Fruit fly (Drosophila melanogaster) whole organism, embryonic: ENCODE measurements around the gene ACXC.
A peak's percentile ranks its signal among the peaks of the same experiment; 100 is the strongest.

Source experiments
- Antp ChIP-seq: fragments of 200-800 bp; sonication (Bioruptor generic); optimal IDR thresholded peaks from 3 replicates; lab custom pipeline; 2016; ENCODE audit warnings: missing biosample characterization, missing genetic modification characterization
- Blimp-1 ChIP-seq: fragments of 200-800 bp; sonication (Bioruptor generic); optimal IDR thresholded peaks from 3 replicates; lab custom pipeline; 2018; ENCODE audit warnings: missing biosample characterization, missing genetic modification characterization, mild to moderate bottlenecking, moderate library complexity, missing genetic modification reagents
- CG10267 ChIP-seq: fragments of 200-800 bp; sonication (Bioruptor generic); optimal IDR thresholded peaks from 2 replicates; lab custom pipeline; 2018; ENCODE audit warnings: missing biosample characterization, mild to moderate bottlenecking, missing genetic modification characterization, moderate library complexity
- CG10366 ChIP-seq: fragments of 200-800 bp; sonication (Bioruptor generic); IDR thresholded peaks from 2 replicates; pipeline ENCODE4 v1.3.6; 2022; ENCODE audit warnings: missing biosample characterization, missing genetic modification characterization
- CG11695 ChIP-seq: fragments of 200-800 bp; sonication (Bioruptor generic); IDR thresholded peaks from 3 replicates; pipeline ENCODE4 v1.3.6; 2022; ENCODE audit warnings: missing biosample characterization, missing genetic modification characterization
- CG12155 ChIP-seq: fragments of 200-800 bp; sonication (Bioruptor generic); optimal IDR thresholded peaks from 3 replicates; lab custom pipeline; 2016; ENCODE audit warnings: missing biosample characterization, missing genetic modification characterization
- CG12744 ChIP-seq: fragments of 200-800 bp; sonication (Bioruptor generic); optimal IDR thresholded peaks from 2 replicates; lab custom pipeline; 2016; ENCODE audit warnings: missing biosample characterization, missing genetic modification characterization
- CG12769 ChIP-seq: fragments of 200-800 bp; sonication (Bioruptor generic); optimal IDR thresholded peaks from 2 replicates; lab custom pipeline; 2019; ENCODE audit warnings: missing biosample characterization, mild to moderate bottlenecking, missing genetic modification characterization, moderate library complexity
- CG12942 ChIP-seq: fragments of 200-800 bp; sonication (Bioruptor generic); optimal IDR thresholded peaks from 3 replicates; lab custom pipeline; 2016; ENCODE audit warnings: missing biosample characterization, missing genetic modification characterization
- CG13296 ChIP-seq: fragments of 200-800 bp; sonication (Bioruptor generic); optimal IDR thresholded peaks from 3 replicates; lab custom pipeline; 2018; ENCODE audit warnings: missing biosample characterization, mild to moderate bottlenecking, missing genetic modification characterization
- CG14441 ChIP-seq: fragments of 200-800 bp; sonication (Bioruptor generic); IDR thresholded peaks from 2 replicates; pipeline ENCODE4 v1.3.6; 2022; ENCODE audit warnings: missing biosample characterization, missing genetic modification characterization
- CG14667 ChIP-seq: fragments of 200-800 bp; sonication (Bioruptor generic); IDR thresholded peaks from 2 replicates; pipeline ENCODE4 v1.3.6; 2022; ENCODE audit warnings: missing biosample characterization, missing genetic modification characterization
- CG14965 ChIP-seq: fragments of 200-800 bp; sonication (Bioruptor generic); optimal IDR thresholded peaks from 2 replicates; lab custom pipeline; 2016; ENCODE audit warnings: missing biosample characterization, missing genetic modification characterization, borderline replicate concordance
- CG2120 ChIP-seq: fragments of 200-800 bp; sonication (Bioruptor generic); optimal IDR thresholded peaks from 3 replicates; lab custom pipeline; 2016; ENCODE audit warnings: missing biosample characterization, missing genetic modification characterization
- CG30403 ChIP-seq: fragments of 200-800 bp; sonication (Bioruptor generic); optimal IDR thresholded peaks from 3 replicates; lab custom pipeline; 2016; ENCODE audit warnings: missing biosample characterization, missing genetic modification characterization
- CG31441 ChIP-seq: fragments of 200-800 bp; sonication (Bioruptor generic); IDR thresholded peaks from 2 replicates; pipeline ENCODE4 v1.3.6; 2022; ENCODE audit warnings: missing biosample characterization, missing genetic modification characterization
- CG32532 ChIP-seq: fragments of 200-800 bp; sonication (Bioruptor generic); IDR thresholded peaks from 2 replicates; pipeline ENCODE4 v1.3.6; 2022; ENCODE audit warnings: missing biosample characterization, missing genetic modification characterization
- CG4424 ChIP-seq: fragments of 200-800 bp; sonication (Bioruptor generic); optimal IDR thresholded peaks from 3 replicates; lab custom pipeline; 2016; ENCODE audit warnings: missing biosample characterization, missing genetic modification characterization
- CG8290 ChIP-seq, 3 experiments: fragments of 200-800 bp; sonication (Bioruptor generic); optimal IDR thresholded peaks; 2 replicates each; lab custom pipeline; 2016 to 2019; ENCODE audit warnings: missing biosample characterization in 3 of 3, missing genetic modification characterization in 3 of 3, mild to moderate bottlenecking in 2 of 3, moderate library complexity in 1 of 3
- CG8765 ChIP-seq: fragments of 200-800 bp; sonication (Bioruptor generic); IDR thresholded peaks from 2 replicates; pipeline ENCODE4 v1.3.6; 2022; ENCODE audit warnings: missing biosample characterization, missing genetic modification characterization
- CHES-1-like ChIP-seq: fragments of 200-800 bp; sonication (Bioruptor generic); optimal IDR thresholded peaks from 2 replicates; lab custom pipeline; 2016; ENCODE audit warnings: missing biosample characterization, missing genetic modification characterization
- CrebB ChIP-seq: fragments of 200-800 bp; sonication (Bioruptor generic); optimal IDR thresholded peaks from 3 replicates; lab custom pipeline; 2018; ENCODE audit warnings: missing biosample characterization, mild to moderate bottlenecking, missing genetic modification characterization
- Ets97D ChIP-seq: fragments of 200-800 bp; sonication (Bioruptor generic); optimal IDR thresholded peaks from 3 replicates; lab custom pipeline; 2016; ENCODE audit warnings: missing biosample characterization, missing genetic modification characterization
- Gsc ChIP-seq: fragments of 200-800 bp; sonication (Bioruptor generic); IDR thresholded peaks from 2 replicates; pipeline ENCODE4 v1.3.6; 2022; ENCODE audit warnings: missing biosample characterization, missing genetic modification characterization
- HLH4C ChIP-seq: fragments of 200-800 bp; sonication (Bioruptor generic); IDR thresholded peaks from 3 replicates; pipeline ENCODE4 v1.3.6; 2022; ENCODE audit warnings: missing biosample characterization, missing genetic modification characterization; ENCODE audit not compliant: partially characterized antibody
- Hand ChIP-seq: fragments of 200-800 bp; sonication (Bioruptor generic); optimal IDR thresholded peaks from 2 replicates; lab custom pipeline; 2017; ENCODE audit warnings: mild to moderate bottlenecking, missing biosample characterization, missing genetic modification reagents, missing genetic modification characterization
- Hey ChIP-seq: fragments of 200-800 bp; sonication (Bioruptor generic); optimal IDR thresholded peaks from 3 replicates; lab custom pipeline; 2018; ENCODE audit warnings: missing biosample characterization, mild to moderate bottlenecking, missing genetic modification characterization
- Hr3 ChIP-seq: fragments of 200-800 bp; sonication (Bioruptor generic); optimal IDR thresholded peaks from 3 replicates; lab custom pipeline; 2016; ENCODE audit warnings: missing biosample characterization, missing genetic modification characterization
- Max ChIP-seq: fragments of 200-800 bp; sonication (Bioruptor generic); optimal IDR thresholded peaks from 2 replicates; lab custom pipeline; 2016; ENCODE audit warnings: missing biosample characterization, mild to moderate bottlenecking, missing genetic modification characterization
- Neu2 ChIP-seq: fragments of 200-800 bp; sonication (Bioruptor generic); optimal IDR thresholded peaks from 3 replicates; lab custom pipeline; 2016; ENCODE audit warnings: missing biosample characterization, missing genetic modification characterization, borderline replicate concordance
- Side ChIP-seq: fragments of 200-800 bp; sonication (Bioruptor generic); optimal IDR thresholded peaks from 2 replicates; lab custom pipeline; 2016; ENCODE audit warnings: missing biosample characterization, missing genetic modification characterization
- Sox102F ChIP-seq: fragments of 200-800 bp; sonication (Bioruptor generic); optimal IDR thresholded peaks from 2 replicates; lab custom pipeline; 2018; ENCODE audit warnings: missing biosample characterization, mild to moderate bottlenecking, missing genetic modification characterization, moderate library complexity
- az2 ChIP-seq: fragments of 200-800 bp; sonication (Bioruptor generic); optimal IDR thresholded peaks from 3 replicates; lab custom pipeline; 2016; ENCODE audit warnings: missing biosample characterization, missing genetic modification characterization
- chinmo ChIP-seq: fragments of 200-800 bp; sonication (Bioruptor generic); IDR thresholded peaks from 4 replicates; pipeline ENCODE4 v1.3.6; 2022; ENCODE audit warnings: missing biosample characterization, missing genetic modification characterization; ENCODE audit not compliant: partially characterized antibody
- da ChIP-seq: fragments of 200-800 bp; sonication (Bioruptor generic); optimal IDR thresholded peaks from 2 replicates; lab custom pipeline; 2016; ENCODE audit warnings: missing biosample characterization, missing genetic modification characterization
- eyg ChIP-seq: fragments of 200-800 bp; sonication (Bioruptor generic); optimal IDR thresholded peaks from 3 replicates; lab custom pipeline; 2016; ENCODE audit warnings: missing biosample characterization, missing genetic modification characterization
- gem ChIP-seq: fragments of 200-800 bp; sonication (Bioruptor generic); optimal IDR thresholded peaks from 2 replicates; lab custom pipeline; 2019; ENCODE audit warnings: missing biosample characterization, mild to moderate bottlenecking, missing genetic modification characterization, moderate library complexity
- h ChIP-seq: fragments of >200 bp; optimal IDR thresholded peaks from 2 replicates; lab custom pipeline; 2017
- lab ChIP-seq: fragments of 200-800 bp; sonication (Bioruptor generic); optimal IDR thresholded peaks from 3 replicates; lab custom pipeline; 2017; ENCODE audit warnings: missing biosample characterization, missing genetic modification characterization, mild to moderate bottlenecking, moderate library complexity, missing genetic modification reagents
- luna ChIP-seq: fragments of 200-800 bp; sonication (Bioruptor generic); optimal IDR thresholded peaks from 2 replicates; lab custom pipeline; 2016; ENCODE audit warnings: missing biosample characterization, missing genetic modification characterization
- nmo ChIP-seq: fragments of 200-800 bp; sonication (Bioruptor generic); optimal IDR thresholded peaks from 2 replicates; lab custom pipeline; 2018; ENCODE audit warnings: missing biosample characterization, mild to moderate bottlenecking, missing genetic modification characterization, moderate library complexity
- nom ChIP-seq: fragments of 200-800 bp; sonication (Bioruptor generic); optimal IDR thresholded peaks from 2 replicates; lab custom pipeline; 2017; ENCODE audit warnings: missing biosample characterization, missing genetic modification characterization, mild to moderate bottlenecking, moderate library complexity, missing genetic modification reagents
- oc ChIP-seq: fragments of 200-800 bp; sonication (Bioruptor generic); optimal IDR thresholded peaks from 2 replicates; lab custom pipeline; 2018; ENCODE audit warnings: missing biosample characterization, mild to moderate bottlenecking, missing genetic modification characterization, moderate library complexity
- pzg ChIP-seq: fragments of 200-800 bp; sonication (Bioruptor generic); optimal IDR thresholded peaks from 3 replicates; lab custom pipeline; 2018; ENCODE audit warnings: missing biosample characterization, mild to moderate bottlenecking, missing genetic modification characterization, moderate library complexity
- row ChIP-seq: fragments of 200-800 bp; sonication (Bioruptor generic); IDR thresholded peaks from 3 replicates; pipeline ENCODE4 v1.3.6; 2022; ENCODE audit warnings: missing biosample characterization, missing genetic modification characterization
- seq ChIP-seq: fragments of 200-800 bp; sonication (Bioruptor generic); IDR thresholded peaks from 2 replicates; pipeline ENCODE4 v1.3.6; 2022; ENCODE audit warnings: missing biosample characterization, missing genetic modification characterization
- sim ChIP-seq: fragments of 200-800 bp; sonication (Bioruptor generic); IDR thresholded peaks from 2 replicates; pipeline ENCODE4 v1.3.6; 2022; ENCODE audit warnings: missing biosample characterization, missing genetic modification characterization
- slou ChIP-seq: fragments of 200-800 bp; sonication (Bioruptor generic); optimal IDR thresholded peaks from 3 replicates; lab custom pipeline; 2016; ENCODE audit warnings: missing biosample characterization, missing genetic modification characterization
- ssp ChIP-seq: fragments of 200-800 bp; sonication (Bioruptor generic); IDR thresholded peaks from 2 replicates; pipeline ENCODE4 v1.3.6; 2022; ENCODE audit warnings: missing biosample characterization, missing genetic modification characterization
- toy ChIP-seq: fragments of 200-800 bp; sonication (Bioruptor generic); IDR thresholded peaks from 2 replicates; pipeline ENCODE4 v1.3.6; 2022; ENCODE audit warnings: missing biosample characterization, missing genetic modification characterization
- ttk ChIP-seq: fragments of 200-800 bp; sonication (Bioruptor generic); IDR thresholded peaks from 2 replicates; pipeline ENCODE4 v2.1.2; 2022; ENCODE audit warnings: missing biosample characterization, missing genetic modification characterization
- usp ChIP-seq: fragments of >200 bp; optimal IDR thresholded peaks from 2 replicates; lab custom pipeline; 2017; ENCODE audit warnings: missing biosample characterization, missing genetic modification characterization

The ACXC gene

dm6 chr2L:12950682-12951081 lies 38.4 kb downstream of the ACXC start (continued):
- no peak for TF ChIP-seq CG32532 (GFP tag; lab: Robert Waterston, UW)
- no peak for TF ChIP-seq seq (GFP tag; lab: Robert Waterston, UW)
- TF ChIP-seq CG30403, result peak; percentile 9
- peak; percentile 21 for TF ChIP-seq nmo (GFP tag; lab: Kevin White, UChicago)
- TF ChIP-seq Neu2, result no peak
- TF ChIP-seq CG11695 (GFP tag; lab: Robert Waterston, UW), result no peak
- TF ChIP-seq Gsc (GFP tag; lab: Robert Waterston, UW), result no peak
- no peak for TF ChIP-seq CG4424 (GFP tag; lab: Kevin White, UChicago)
- TF ChIP-seq CG12769 (tag; lab: Kevin White, UChicago), result no peak
- no peak for TF ChIP-seq oc (tag; lab: Kevin White, UChicago)
- peak; percentile 67 for TF ChIP-seq gem (tag; lab: Kevin White, UChicago)
- no peak for TF ChIP-seq Ets97D (GFP tag; lab: Kevin White, UChicago)
- peak; percentile 50 for TF ChIP-seq Sox102F (GFP tag; lab: Kevin White, UChicago)
- no peak for TF ChIP-seq usp (GFP tag; lab: Kevin White, UChicago)
- TF ChIP-seq CG2120 (GFP tag; lab: Kevin White, UChicago), result no peak
- no peak for TF ChIP-seq CG14667 (GFP tag; lab: Robert Waterston, UW)
- TF ChIP-seq chinmo (GFP tag; lab: Robert Waterston, UW), result no peak
- TF ChIP-seq CG14441 (GFP tag; lab: Robert Waterston, UW), result peak; percentile 13; the same call in 1 of the 2 replicates
- TF ChIP-seq Hand (GFP tag; lab: Kevin White, UChicago), result no peak
- no peak for TF ChIP-seq luna (GFP tag; lab: Kevin White, UChicago)
- no peak for TF ChIP-seq CG10267 (tag; lab: Kevin White, UChicago)
- TF ChIP-seq sim, result no peak
- TF ChIP-seq h (lab: Kevin White, UChicago), result no peak
- TF ChIP-seq Hey (tag; lab: Kevin White, UChicago), result no peak
- peak; percentile 39 for TF ChIP-seq CG31441 (GFP tag; lab: Robert Waterston, UW)
- no peak for TF ChIP-seq HLH4C (GFP tag; lab: Robert Waterston, UW)
- no peak for TF ChIP-seq Side (GFP tag; lab: Kevin White, UChicago)
- TF ChIP-seq da, result no peak
- no peak for TF ChIP-seq eyg (GFP tag; lab: Kevin White, UChicago)
- peak; percentile 21 for TF ChIP-seq lab (GFP tag; lab: Kevin White, UChicago)
- TF ChIP-seq Hr3, result peak; percentile 18
- no peak for TF ChIP-seq CG8290 (GFP tag; optimal IDR thresholded peaks at IDR 0.05; lab: Kevin White, UChicago)
- no peak for TF ChIP-seq CG8290 (tag; optimal IDR thresholded peaks at IDR 0.05; lab: Kevin White, UChicago)
- no peak for TF ChIP-seq CG12744 (GFP tag; lab: Kevin White, UChicago)
- TF ChIP-seq CHES-1-like (GFP tag; lab: Kevin White, UChicago), result no peak
- TF ChIP-seq toy, result no peak
- TF ChIP-seq Antp (GFP tag; lab: Kevin White, UChicago), result no peak
- TF ChIP-seq CG13296, result peak; percentile 4
- no peak for TF ChIP-seq pzg (GFP tag; lab: Kevin White, UChicago)
- no peak for TF ChIP-seq Blimp-1 (GFP tag; lab: Kevin White, UChicago)
- no peak for TF ChIP-seq CG8765
- no peak for TF ChIP-seq ssp
- no peak for TF ChIP-seq CG14965
- no peak for TF ChIP-seq nom (GFP tag; lab: Kevin White, UChicago)
- no peak for TF ChIP-seq slou (GFP tag; lab: Kevin White, UChicago)
- TF ChIP-seq CG12155, result no peak
- no peak for TF ChIP-seq az2 (GFP tag; lab: Kevin White, UChicago)
- no peak for TF ChIP-seq CrebB (tag; lab: Kevin White, UChicago)
- TF ChIP-seq Max (GFP tag; lab: Kevin White, UChicago), result no peak
- no peak for TF ChIP-seq CG12942 (GFP tag; lab: Kevin White, UChicago)
- peak; percentile 39; the same call in 1 of the 2 replicates for TF ChIP-seq ttk (GFP tag; lab: Robert Waterston, UW)
- peak; percentile 59; the same call in 2 of the 3 replicates for TF ChIP-seq row (GFP tag; lab: Robert Waterston, UW)
- TF ChIP-seq CG10366 (GFP tag; lab: Robert Waterston, UW), result no peak; the same call in 1 of the 2 replicates
